Fruit fly (Drosophila melanogaster) S2 (cell line): Measurements from ENCODE around the gene Rh5.

Experiments
- CG8478 ChIP-seq: fragments of >200 bp; optimal IDR thresholded peaks from 2 replicates; lab custom pipeline; 2018
- CTCF ChIP-seq, 2 experiments: fragments of >200 bp; optimal IDR thresholded peaks; 2 replicates each; lab custom pipeline; 2018

dm6 chr2L:12048723-12049122, 40.8 kb downstream of the Rh5 start, which contains the start of gene Plzf:
- TF ChIP-seq CG8478 (lab: Kevin White, UChicago) (no peak), CTCF (optimal IDR thresholded peaks at IDR 0.05; lab: Kevin White, UChicago) (no peak)
